Fruit fly (Drosophila melanogaster) whole organism, embryonic: ENCODE results near the gene Ntf-2r.

ENCODE experiments used
- CG10321 ChIP-seq: fragments of 200-800 bp; sonication (Bioruptor generic); IDR thresholded peaks from 2 replicates; pipeline ENCODE4 v1.3.6; 2022; ENCODE audit warnings: missing biosample characterization, missing genetic modification characterization
- CG10959 ChIP-seq: fragments of 200-800 bp; sonication (Bioruptor generic); IDR thresholded peaks from 2 replicates; pipeline ENCODE4 v1.3.6; 2022; ENCODE audit warnings: missing biosample characterization, missing genetic modification characterization
- CG12942 ChIP-seq: fragments of 200-800 bp; sonication (Bioruptor generic); optimal IDR thresholded peaks from 3 replicates; lab custom pipeline; 2016; ENCODE audit warnings: missing biosample characterization, missing genetic modification characterization
- CG14441 ChIP-seq: fragments of 200-800 bp; sonication (Bioruptor generic); IDR thresholded peaks from 2 replicates; pipeline ENCODE4 v1.3.6; 2022; ENCODE audit warnings: missing biosample characterization, missing genetic modification characterization
- CG14710 ChIP-seq: fragments of 200-800 bp; sonication (Bioruptor generic); optimal IDR thresholded peaks from 3 replicates; lab custom pipeline; 2019; ENCODE audit warnings: missing biosample characterization, mild to moderate bottlenecking, missing genetic modification characterization, moderate library complexity
- CG15696 ChIP-seq: fragments of 200-800 bp; sonication (Bioruptor generic); optimal IDR thresholded peaks from 2 replicates; lab custom pipeline; 2019; ENCODE audit warnings: missing biosample characterization, mild to moderate bottlenecking, missing genetic modification characterization, moderate library complexity
- CG16813 ChIP-seq: fragments of 200-800 bp; sonication (Bioruptor generic); IDR thresholded peaks from 3 replicates; pipeline ENCODE4 v1.3.6; 2022; ENCODE audit warnings: missing biosample characterization, missing genetic modification characterization; ENCODE audit not compliant: partially characterized antibody
- CG17361 ChIP-seq: fragments of 200-800 bp; sonication (Bioruptor generic); IDR thresholded peaks from 3 replicates; pipeline ENCODE4 v1.3.6; 2022; ENCODE audit warnings: missing biosample characterization, missing genetic modification characterization
- CG2199 ChIP-seq: fragments of 200-800 bp; sonication (Bioruptor generic); IDR thresholded peaks from 3 replicates; pipeline ENCODE4 v1.3.6; 2022; ENCODE audit warnings: missing biosample characterization, missing genetic modification characterization
- CG3163 ChIP-seq: fragments of 200-800 bp; sonication (Bioruptor generic); optimal IDR thresholded peaks from 3 replicates; lab custom pipeline; 2016; ENCODE audit warnings: missing biosample characterization, missing genetic modification characterization
- CG32767 ChIP-seq: fragments of 200-800 bp; sonication (Bioruptor generic); IDR thresholded peaks from 2 replicates; pipeline ENCODE4 v1.3.6; 2022; ENCODE audit warnings: missing biosample characterization, missing genetic modification characterization
- CG33557 ChIP-seq: fragments of 200-800 bp; sonication (Bioruptor generic); optimal IDR thresholded peaks from 2 replicates; lab custom pipeline; 2019; ENCODE audit warnings: missing biosample characterization, mild to moderate bottlenecking, missing genetic modification characterization, moderate library complexity
- CG3995 ChIP-seq: fragments of 200-800 bp; sonication (Bioruptor generic); optimal IDR thresholded peaks from 3 replicates; lab custom pipeline; 2016; ENCODE audit warnings: missing biosample characterization, missing genetic modification characterization
- CG9437 ChIP-seq: fragments of 200-800 bp; sonication (Bioruptor generic); optimal IDR thresholded peaks from 2 replicates; lab custom pipeline; 2018; ENCODE audit warnings: missing biosample characterization, mild to moderate bottlenecking, missing genetic modification characterization
- CG9797 ChIP-seq: fragments of 200-800 bp; sonication (Bioruptor generic); optimal IDR thresholded peaks from 3 replicates; lab custom pipeline; 2018; ENCODE audit warnings: missing biosample characterization, mild to moderate bottlenecking, missing genetic modification characterization
- Dip3 ChIP-seq: fragments of 200-800 bp; sonication (Bioruptor generic); optimal IDR thresholded peaks from 3 replicates; lab custom pipeline; 2016; ENCODE audit warnings: missing biosample characterization, missing genetic modification characterization
- Drgx ChIP-seq: fragments of 200-800 bp; sonication (Bioruptor generic); IDR thresholded peaks from 2 replicates; pipeline ENCODE4 v1.3.6; 2022; ENCODE audit warnings: missing biosample characterization, missing genetic modification characterization
- Ets65A ChIP-seq: fragments of 200-800 bp; sonication (Bioruptor generic); peaks from one replicate; lab custom pipeline; 2016; ENCODE audit warnings: missing biosample characterization, missing genetic modification characterization
- HLH4C ChIP-seq: fragments of 200-800 bp; sonication (Bioruptor generic); IDR thresholded peaks from 3 replicates; pipeline ENCODE4 v1.3.6; 2022; ENCODE audit warnings: missing biosample characterization, missing genetic modification characterization; ENCODE audit not compliant: partially characterized antibody
- Hmr ChIP-seq: fragments of 200-800 bp; sonication (Bioruptor generic); optimal IDR thresholded peaks from 3 replicates; lab custom pipeline; 2017; ENCODE audit warnings: mild to moderate bottlenecking, missing biosample characterization, missing genetic modification reagents, missing genetic modification characterization
- Hr78 ChIP-seq, 2 experiments: fragments of 200-800 bp in 1 of 2; fragments of >200 bp in 1 of 2; sonication (Bioruptor generic) in 1 of 2; optimal IDR thresholded peaks; 2 replicates each; lab custom pipeline; 2017 to 2019; ENCODE audit warnings: missing biosample characterization in 2 of 2, missing genetic modification characterization in 2 of 2, mild to moderate bottlenecking in 1 of 2, moderate library complexity in 1 of 2
- Mad ChIP-seq: fragments of 200-800 bp; sonication (Bioruptor generic); optimal IDR thresholded peaks from 2 replicates; lab custom pipeline; 2016; ENCODE audit warnings: missing biosample characterization, missing genetic modification characterization
- Opbp ChIP-seq: fragments of 200-800 bp; sonication (Bioruptor generic); IDR thresholded peaks from 3 replicates; pipeline ENCODE4 v1.3.6; 2022; ENCODE audit warnings: missing biosample characterization, missing genetic modification characterization; ENCODE audit not compliant: partially characterized antibody
- Spps ChIP-seq: fragments of 200-800 bp; sonication (Bioruptor generic); optimal IDR thresholded peaks from 2 replicates; lab custom pipeline; 2018; ENCODE audit warnings: missing biosample characterization, mild to moderate bottlenecking, missing genetic modification characterization
- Trl ChIP-seq, 3 experiments: fragments of >200 bp in 2 of 3; fragments of 200-800 bp in 1 of 3; sonication (Bioruptor generic) in 1 of 3; optimal IDR thresholded peaks; 2 replicates in 1 of 3; 3 replicates in 2 of 3; lab custom pipeline; 2016 to 2017; ENCODE audit warnings: missing biosample characterization in 1 of 3, missing genetic modification characterization in 1 of 3
- bbx ChIP-seq: fragments of 200-800 bp; sonication (Bioruptor generic); IDR thresholded peaks from 2 replicates; pipeline ENCODE4 v1.3.6; 2022; ENCODE audit warnings: missing biosample characterization, missing genetic modification characterization; ENCODE audit not compliant: partially characterized antibody
- cwo ChIP-seq: fragments of 200-800 bp; sonication (Bioruptor generic); optimal IDR thresholded peaks from 3 replicates; lab custom pipeline; 2017; ENCODE audit warnings: missing biosample characterization, missing genetic modification characterization, mild to moderate bottlenecking, moderate library complexity, missing genetic modification reagents
- emc ChIP-seq: fragments of 200-800 bp; sonication (Bioruptor generic); optimal IDR thresholded peaks from 2 replicates; lab custom pipeline; 2016; ENCODE audit warnings: missing biosample characterization, missing genetic modification characterization
- eyg ChIP-seq: fragments of 200-800 bp; sonication (Bioruptor generic); optimal IDR thresholded peaks from 3 replicates; lab custom pipeline; 2016; ENCODE audit warnings: missing biosample characterization, missing genetic modification characterization
- lbe ChIP-seq: fragments of 200-800 bp; sonication (Bioruptor generic); optimal IDR thresholded peaks from 2 replicates; lab custom pipeline; 2016; ENCODE audit warnings: missing biosample characterization, mild to moderate bottlenecking, missing genetic modification characterization
- lilli ChIP-seq: fragments of 200-800 bp; sonication (Bioruptor generic); optimal IDR thresholded peaks from 3 replicates; lab custom pipeline; 2016; ENCODE audit warnings: missing biosample characterization, missing genetic modification characterization
- odd ChIP-seq: fragments of 200-800 bp; sonication (Bioruptor generic); optimal IDR thresholded peaks from 2 replicates; lab custom pipeline; 2017; ENCODE audit warnings: missing biosample characterization, mild to moderate bottlenecking, missing genetic modification characterization
- p53 ChIP-seq: fragments of 200-800 bp; sonication (Bioruptor generic); optimal IDR thresholded peaks from 2 replicates; lab custom pipeline; 2016; ENCODE audit warnings: missing biosample characterization, missing genetic modification characterization
- salm ChIP-seq: fragments of 200-800 bp; sonication (Bioruptor generic); optimal IDR thresholded peaks from 2 replicates; lab custom pipeline; 2018; ENCODE audit warnings: missing biosample characterization, mild to moderate bottlenecking, missing genetic modification characterization
- sc ChIP-seq, 3 experiments: fragments of >200 bp in 2 of 3; fragments of 200-800 bp in 1 of 3; sonication (Bioruptor generic) in 1 of 3; optimal IDR thresholded peaks; 2 replicates in 2 of 3; 3 replicates in 1 of 3; lab custom pipeline; 2017; ENCODE audit warnings: mild to moderate bottlenecking in 1 of 3, missing biosample characterization in 1 of 3, missing genetic modification characterization in 1 of 3, missing genetic modification reagents in 1 of 3
- sd ChIP-seq: fragments of 200-800 bp; sonication (Bioruptor generic); optimal IDR thresholded peaks from 3 replicates; lab custom pipeline; 2018; ENCODE audit warnings: missing biosample characterization, mild to moderate bottlenecking, missing genetic modification characterization, moderate library complexity
- so ChIP-seq: fragments of 200-800 bp; sonication (Bioruptor generic); IDR thresholded peaks from 3 replicates; pipeline ENCODE4 v1.3.6; 2022; ENCODE audit warnings: missing biosample characterization, missing genetic modification characterization
- trh ChIP-seq: fragments of 200-800 bp; sonication (Bioruptor generic); optimal IDR thresholded peaks from 2 replicates; lab custom pipeline; 2016; ENCODE audit warnings: missing biosample characterization, missing genetic modification characterization
- twi ChIP-seq: fragments of 200-800 bp; optimal IDR thresholded peaks from 2 replicates; lab custom pipeline; 2019; ENCODE audit warnings: missing biosample characterization, mild to moderate bottlenecking, missing genetic modification characterization, moderate library complexity
- usp ChIP-seq: fragments of >200 bp; optimal IDR thresholded peaks from 2 replicates; lab custom pipeline; 2017; ENCODE audit warnings: missing biosample characterization, missing genetic modification characterization
- wdn ChIP-seq: fragments of 200-800 bp; sonication (Bioruptor generic); IDR thresholded peaks from 2 replicates; pipeline ENCODE4 v1.3.6; 2022; ENCODE audit warnings: missing biosample characterization, missing genetic modification characterization

Ntf-2r gene

DNA sequence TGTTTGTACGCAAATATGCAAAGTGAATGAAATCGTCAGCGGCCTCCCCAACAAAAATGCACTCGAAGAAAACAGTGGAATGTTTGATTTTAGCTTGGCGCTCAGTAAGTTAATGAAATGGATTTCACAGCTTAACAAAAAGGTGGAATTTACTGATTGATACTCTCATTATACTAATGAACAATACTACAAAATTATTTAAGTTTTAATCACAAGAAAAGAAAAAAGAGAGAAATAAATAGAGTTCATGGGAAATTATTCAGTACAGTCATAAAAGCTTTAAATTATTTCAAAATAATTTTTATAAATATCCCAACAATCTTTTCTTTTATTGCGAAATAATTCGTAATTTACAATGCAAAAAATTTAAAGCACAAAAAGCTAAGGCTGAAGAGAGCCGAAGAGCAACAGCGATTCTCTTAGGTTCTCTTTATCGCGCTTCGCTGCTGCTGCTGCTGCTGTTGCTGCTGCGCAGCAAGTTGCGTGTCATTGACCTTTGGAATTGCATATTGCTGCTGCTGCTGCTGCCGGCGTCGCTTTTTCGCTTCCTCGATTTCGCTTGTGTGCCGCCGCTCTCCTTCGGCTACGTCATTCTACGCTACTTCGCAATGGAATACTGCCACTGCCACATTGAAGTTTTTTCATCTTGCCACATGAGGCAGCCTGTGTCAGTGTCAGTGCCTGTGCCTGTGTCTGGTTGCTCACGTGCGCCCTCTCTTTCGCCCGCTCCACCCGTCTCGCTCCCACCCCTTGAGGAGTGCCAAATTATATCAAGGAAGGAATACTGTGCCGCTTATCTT lies 11.2 kb downstream of the Ntf-2r start:
- TF ChIP-seq Hmr (GFP tag; lab: Kevin White, UChicago) = no peak
- no peak for TF ChIP-seq sd (tag; lab: Kevin White, UChicago)
- no peak for TF ChIP-seq cwo (GFP tag; lab: Kevin White, UChicago)
- TF ChIP-seq twi (tag; lab: Kevin White, UChicago) = no peak
- peak; percentile 55 for TF ChIP-seq lbe (GFP tag; lab: Kevin White, UChicago)
- TF ChIP-seq Ets65A = peak; percentile 42
- TF ChIP-seq p53 (GFP tag; lab: Kevin White, UChicago) = no peak
- TF ChIP-seq Drgx (GFP tag; lab: Robert Waterston, UW) = peak; percentile 56; the same call in 1 of the 2 replicates
- no peak for TF ChIP-seq CG12942 (GFP tag; lab: Kevin White, UChicago)
- TF ChIP-seq CG16813 (GFP tag; lab: Robert Waterston, UW) = peak; percentile 25; the same call in 2 of the 3 replicates
- TF ChIP-seq CG10321 (GFP tag; lab: Robert Waterston, UW) = no peak
- TF ChIP-seq wdn (GFP tag; lab: Robert Waterston, UW) = no peak
- peak; percentile 62 for TF ChIP-seq CG3163 (GFP tag; lab: Kevin White, UChicago)
- TF ChIP-seq CG10959 (GFP tag; lab: Robert Waterston, UW) = no peak
- TF ChIP-seq salm (tag; lab: Kevin White, UChicago) = no peak
- TF ChIP-seq Trl (optimal IDR thresholded peaks at IDR 0.05; lab: Kevin White, UChicago) = peak; percentile 17 to 32
- TF ChIP-seq Trl (GFP tag; optimal IDR thresholded peaks at IDR 0.05; lab: Kevin White, UChicago) = no peak
- TF ChIP-seq CG2199 (GFP tag; lab: Robert Waterston, UW) = 0 out of 3 replicates have a peak, but pooled peaks have one; percentile 22
- no peak for TF ChIP-seq emc
- no peak for TF ChIP-seq trh (GFP tag; lab: Kevin White, UChicago)
- TF ChIP-seq Spps (tag; lab: Kevin White, UChicago) = no peak
- TF ChIP-seq usp (GFP tag; lab: Kevin White, UChicago) = no peak
- TF ChIP-seq, all 482 proteins: peak for 7

dm6 chr2L:18466202-18466591 lies 11.7 kb downstream of the Ntf-2r start:
- TF ChIP-seq lbe (GFP tag; lab: Kevin White, UChicago) = peak; percentile 5
- no peak for TF ChIP-seq so

DNA sequence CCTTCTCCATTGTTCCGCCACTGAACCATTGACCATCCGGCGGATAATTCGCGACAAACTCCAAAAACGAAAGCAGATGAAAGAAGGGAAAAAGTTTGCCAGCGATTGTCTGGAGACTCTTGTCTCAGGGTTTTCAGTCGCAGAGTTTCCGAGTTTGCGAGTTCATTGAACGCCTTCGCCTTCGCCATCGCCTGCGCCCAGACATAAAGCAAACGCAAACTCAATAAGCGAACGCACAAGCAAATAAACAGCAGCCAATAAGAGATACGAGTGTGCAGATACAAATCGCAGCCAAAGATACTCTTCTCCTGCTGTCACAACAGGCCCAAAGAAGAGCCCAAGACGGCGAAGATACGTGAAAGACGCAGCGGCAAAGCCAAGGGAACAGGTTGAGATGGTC lies 12.2 kb downstream of the Ntf-2r start:
- TF ChIP-seq Dip3 (no peak), Hr78 (GFP tag; optimal IDR thresholded peaks at IDR 0.05; lab: Kevin White, UChicago) (no peak), CG15696 (tag; lab: Kevin White, UChicago) (no peak), CG9797 (no peak), Mad (no peak), CG14441 (GFP tag; lab: Robert Waterston, UW) (no peak), lilli (GFP tag; lab: Kevin White, UChicago) (no peak), CG14710 (tag; lab: Kevin White, UChicago) (no peak), eyg (no peak), CG33557 (GFP tag; lab: Kevin White, UChicago) (no peak), odd (no peak), CG9437 (GFP tag; lab: Kevin White, UChicago) (no peak), sc (optimal IDR thresholded peaks at IDR 0.05; lab: Kevin White, UChicago) (no peak), sc (GFP tag; optimal IDR thresholded peaks at IDR 0.05; lab: Kevin White, UChicago) (no peak), CG10959 (GFP tag; lab: Robert Waterston, UW) (no peak), CG3995 (GFP tag; lab: Kevin White, UChicago) (no peak), HLH4C (GFP tag; lab: Robert Waterston, UW) (no peak), CG17361 (no peak), CG32767 (no peak), Opbp (GFP tag; lab: Robert Waterston, UW) (no peak), bbx (no peak)
